Worm (Caenorhabditis elegans) whole organism, L4 larva: ENCODE results near the gene mesp-1.
"Not testable (repeated sequence)": the region's sequence is repeated elsewhere in the genome, so short reads cannot be mapped to it uniquely, and the experiment has no call there.

ENCODE experiments used
- F26F4.8 ChIP-seq: fragments of 200-800 bp; sonication (Bioruptor generic); conservative IDR thresholded peaks from 2 replicates; pipeline ENCODE4 v1.3.6; 2022; ENCODE audit warnings: missing genetic modification characterization, missing compliant biosample characterization
- arid-1 ChIP-seq: fragments of 200-800 bp; sonication (Bioruptor generic); conservative IDR thresholded peaks from 2 replicates; pipeline ENCODE4 v1.3.6; 2022; ENCODE audit warnings: missing genetic modification reagents, missing genetic modification characterization, missing compliant biosample characterization
- ceh-44 ChIP-seq: fragments of 200-800 bp; sonication (Bioruptor generic); IDR thresholded peaks from 2 replicates; pipeline ENCODE4 v1.3.6; 2022; ENCODE audit warnings: missing genetic modification reagents, missing genetic modification characterization, missing compliant biosample characterization
- daf-8 ChIP-seq: fragments of 200-800 bp; sonication (Bioruptor generic); IDR thresholded peaks from 2 replicates; pipeline ENCODE4 v1.3.6; 2022; ENCODE audit warnings: missing genetic modification characterization, missing compliant biosample characterization
- dve-1 ChIP-seq: sonication (generic microtip); optimal IDR thresholded peaks from 2 replicates; lab custom pipeline; 2017; ENCODE audit warnings: antibody characterized with exemption, mild to moderate bottlenecking, missing genetic modification characterization, missing compliant biosample characterization; ENCODE audit not compliant: insufficient read depth
- egl-43 ChIP-seq: fragments of 200-800 bp; sonication (Bioruptor generic); IDR thresholded peaks from 2 replicates; pipeline ENCODE4 v1.3.6; 2022; ENCODE audit warnings: missing genetic modification reagents, missing genetic modification characterization, missing compliant biosample characterization
- nhr-237 ChIP-seq: sonication (generic microtip); optimal IDR thresholded peaks from 2 replicates; lab custom pipeline; 2017; ENCODE audit warnings: missing biosample characterization, missing genetic modification characterization
- nhr-77 ChIP-seq: fragments of 150-350 bp; optimal IDR thresholded peaks from 2 replicates; lab custom pipeline; 2014; ENCODE audit warnings: missing biosample characterization, missing genetic modification characterization
- pqm-1 ChIP-seq: sonication (generic microtip); optimal IDR thresholded peaks from 2 replicates; lab custom pipeline; 2017; ENCODE audit warnings: missing biosample characterization, missing genetic modification characterization
- sdz-12 ChIP-seq: fragments of 200-800 bp; sonication (Bioruptor generic); optimal IDR thresholded peaks from 2 replicates; lab custom pipeline; 2018; ENCODE audit warnings: mild to moderate bottlenecking, missing genetic modification characterization, missing compliant biosample characterization
- spr-3 ChIP-seq: fragments of 200-800 bp; sonication (Bioruptor generic); optimal IDR thresholded peaks from 2 replicates; lab custom pipeline; 2018; ENCODE audit warnings: mild to moderate bottlenecking, missing genetic modification characterization, missing compliant biosample characterization
- unc-62 ChIP-seq, 3 experiments: fragments of 150-350 bp in 1 of 3; sonication (generic microtip); optimal IDR thresholded peaks in 2 of 3; peaks in 1 of 3; 1 replicate in 1 of 3; 2 replicates in 2 of 3; lab custom pipeline; 2014 to 2017; ENCODE audit warnings: missing biosample characterization in 3 of 3, missing genetic modification characterization in 3 of 3, missing genetic modification reagents in 3 of 3, missing genotype in 1 of 3
- zip-11 ChIP-seq: fragments of 200-800 bp; sonication (Bioruptor generic); IDR thresholded peaks from 2 replicates; pipeline ENCODE4 v1.3.6; 2022; ENCODE audit warnings: missing genetic modification characterization, missing compliant biosample characterization

ce11 chrIV:8467343-8467742 lies 31.8 kb upstream of the mesp-1 start:
- TF ChIP-seq F26F4.8; pqm-1 (tag; lab: Kevin White, UChicago); daf-8 (GFP tag; lab: Robert Waterston, UW); ceh-44 (GFP tag; lab: Robert Waterston, UW); arid-1; dve-1 (tag; lab: Kevin White, UChicago); nhr-77 (tag; lab: Kevin White, UChicago); nhr-237 (tag; lab: Kevin White, UChicago); spr-3 (GFP tag; lab: Kevin White, UChicago); zip-11 (GFP tag; lab: Robert Waterston, UW); unc-62 (GFP tag; optimal IDR thresholded peaks at IDR 0.05 in 1 of 2; lab: Kevin White, UChicago); unc-62 (tag; optimal IDR thresholded peaks at IDR 0.05; lab: Kevin White, UChicago); sdz-12 (GFP tag; lab: Kevin White, UChicago); egl-43: not testable (repeated sequence)
